Fruit fly (Drosophila melanogaster): ENCODE measurements around the gene CG15211.

The CG15211 gene

DNA sequence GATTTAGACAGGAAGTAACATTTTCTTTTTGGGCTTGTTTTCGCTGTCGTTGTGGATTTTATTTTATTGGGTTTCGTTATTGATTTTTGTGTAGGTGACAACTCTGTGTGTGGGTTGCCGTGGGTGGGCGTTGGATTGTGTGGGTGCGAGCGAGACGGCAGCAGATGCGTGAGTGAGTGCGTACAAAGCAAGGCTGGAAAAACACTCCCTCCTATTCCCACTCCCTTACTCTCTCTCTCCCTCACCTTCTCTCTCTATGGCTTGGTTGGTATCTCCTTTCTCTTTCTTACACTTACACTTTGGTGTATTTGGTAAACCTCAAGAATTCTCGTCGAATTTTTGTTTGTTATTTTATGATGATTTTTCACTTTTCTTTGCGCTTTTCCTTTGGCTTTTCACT, 49.8 kb downstream of the CG15211 start (continued):
- no peak for TF ChIP-seq CG8944 (GFP tag; optimal IDR thresholded peaks at IDR 0.05)
- TF ChIP-seq CG9727 (GFP tag; optimal IDR thresholded peaks at IDR 0.05) = no peak
- TF ChIP-seq CG15479 (GFP tag; optimal IDR thresholded peaks at IDR 0.05) = no peak
- TF ChIP-seq CG6272 (GFP tag; IDR thresholded peaks at IDR 0.05) = no peak
- TF ChIP-seq HLH4C (GFP tag; IDR thresholded peaks at IDR 0.05; ENCODE audit: partially characterized antibody) = no peak
- TF ChIP-seq Vsx1 (GFP tag; optimal IDR thresholded peaks at IDR 0.05) = no peak
- TF ChIP-seq CG15073 (GFP tag; optimal IDR thresholded peaks at IDR 0.05) = no peak
- TF ChIP-seq sens (GFP tag) = peak; percentile 68
- peak; percentile 80 for TF ChIP-seq CG1832 (GFP tag; optimal IDR thresholded peaks at IDR 0.05)

DNA sequence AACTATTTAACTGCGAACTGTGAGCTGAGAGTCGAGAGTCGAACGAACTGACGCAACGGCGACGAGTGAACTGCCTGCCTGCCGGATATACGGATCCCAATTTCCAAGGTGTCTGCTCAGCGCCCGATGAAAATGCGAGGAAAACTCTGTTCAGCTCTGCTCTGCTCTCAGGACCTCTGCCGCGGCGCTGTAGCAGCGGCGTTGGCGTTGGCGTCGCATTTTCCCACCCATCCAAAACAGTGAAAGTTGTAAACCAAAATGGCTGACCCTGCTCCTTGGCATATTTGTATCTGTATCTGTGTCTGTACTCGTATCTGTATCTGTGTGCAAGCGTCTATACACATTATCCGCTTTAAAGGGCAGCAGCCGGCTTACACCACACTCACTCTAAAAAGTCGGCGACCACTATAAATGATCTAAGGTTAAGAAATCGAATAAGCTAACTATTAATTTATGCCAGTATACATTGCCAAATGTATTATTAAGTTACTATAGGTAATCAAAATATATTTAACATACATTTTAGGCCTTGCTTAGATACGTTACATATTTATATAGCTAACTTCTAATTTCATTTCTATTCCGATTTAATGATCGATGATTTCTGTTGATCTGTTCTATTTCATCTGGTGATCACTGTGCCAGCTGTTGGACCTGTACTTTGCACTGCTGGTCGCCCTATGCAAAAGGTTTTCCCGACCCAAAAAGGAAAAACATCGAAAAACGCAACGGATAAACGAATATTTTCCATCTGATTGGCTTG, 50.5 kb downstream of the CG15211 start:
- no peak for TF ChIP-seq CG10321 (GFP tag; IDR thresholded peaks at IDR 0.05)
- TF ChIP-seq kah (GFP tag; optimal IDR thresholded peaks at IDR 0.05) = peak; percentile 43
- TF ChIP-seq vvl (GFP tag; IDR thresholded peaks at IDR 0.05) = peak; percentile 52; the same call in 1 of the 2 replicates
- TF ChIP-seq dpn (GFP tag; optimal IDR thresholded peaks at IDR 0.05) = peak in 1 of 2 experiments; percentile 40
- TF ChIP-seq Hr39 (optimal IDR thresholded peaks at IDR 0.05) = no peak
- no peak for TF ChIP-seq Dip2 (GFP tag; IDR thresholded peaks at IDR 0.05)
- TF ChIP-seq jumu (GFP tag; optimal IDR thresholded peaks at IDR 0.05) = peak; percentile 32
- no peak for TF ChIP-seq D (optimal IDR thresholded peaks at IDR 0.05)
- peak; percentile 76 for TF ChIP-seq D (GFP tag; optimal IDR thresholded peaks at IDR 0.05)
- TF ChIP-seq Adf1 (GFP tag; IDR thresholded peaks at IDR 0.05) = peak; percentile 89
- TF ChIP-seq dm (GFP tag; optimal IDR thresholded peaks at IDR 0.05) = no peak
- peak; percentile 70 for TF ChIP-seq Meics (GFP tag; optimal IDR thresholded peaks at IDR 0.05)
- peak; percentile 30 for TF ChIP-seq CG13123 (GFP tag; optimal IDR thresholded peaks at IDR 0.05)
- TF ChIP-seq CG15011 (GFP tag; optimal IDR thresholded peaks at IDR 0.05) = peak; percentile 60
- no peak for TF ChIP-seq schlank (tag; optimal IDR thresholded peaks at IDR 0.05)
- no peak for TF ChIP-seq CG8089 (GFP tag; optimal IDR thresholded peaks at IDR 0.05)
- TF ChIP-seq sug (tag; optimal IDR thresholded peaks at IDR 0.05) = peak; percentile 18
- peak; percentile 51 for TF ChIP-seq MTF-1 (GFP tag; optimal IDR thresholded peaks at IDR 0.05; ENCODE audit: borderline replicate concordance)
- TF ChIP-seq CG4404 (GFP tag; IDR thresholded peaks at IDR 0.05) = peak; percentile 88
- peak; percentile 48 for TF ChIP-seq ewg (GFP tag; optimal IDR thresholded peaks at IDR 0.05)
- TF ChIP-seq ssp (GFP tag; IDR thresholded peaks at IDR 0.05) = no peak
- TF ChIP-seq crp (GFP tag; optimal IDR thresholded peaks at IDR 0.05) = peak in 1 of 2 experiments; percentile 46
- TF ChIP-seq Atf-2 (GFP tag; optimal IDR thresholded peaks at IDR 0.05) = peak; percentile 13
- TF ChIP-seq CG2199 (GFP tag; IDR thresholded peaks at IDR 0.05) = peak; percentile 56; the same call in 1 of the 3 replicates
- peak; percentile 33 for TF ChIP-seq CG12155 (GFP tag; optimal IDR thresholded peaks at IDR 0.05)
- peak; percentile 56 for TF ChIP-seq E2f1 (GFP tag; IDR thresholded peaks at IDR 0.05)
- no peak for TF ChIP-seq CG34422 (GFP tag; IDR thresholded peaks at IDR 0.05)
- TF ChIP-seq CG10267 (tag; optimal IDR thresholded peaks at IDR 0.05) = peak; percentile 84
- TF ChIP-seq CG12391 (tag; optimal IDR thresholded peaks at IDR 0.05) = peak; percentile 89
- TF ChIP-seq CG10147 (GFP tag; optimal IDR thresholded peaks at IDR 0.05) = peak; percentile 61
- TF ChIP-seq CG17186 (GFP tag; optimal IDR thresholded peaks at IDR 0.05) = peak; percentile 11
- TF ChIP-seq Vsx1 (GFP tag; optimal IDR thresholded peaks at IDR 0.05) = peak; percentile 33
- peak; percentile 15 to 41 for TF ChIP-seq Pdp1 (GFP tag; optimal IDR thresholded peaks at IDR 0.05)
- peak; percentile 66 for TF ChIP-seq gcm (GFP tag; optimal IDR thresholded peaks at IDR 0.05)
- peak in 1 of 2 experiments; percentile 9 for TF ChIP-seq Trl (optimal IDR thresholded peaks at IDR 0.05)
- TF ChIP-seq Trl (GFP tag; optimal IDR thresholded peaks at IDR 0.05) = no peak
- TF ChIP-seq D19A (tag; optimal IDR thresholded peaks at IDR 0.05) = peak; percentile 84
- TF ChIP-seq zen (tag; optimal IDR thresholded peaks at IDR 0.05) = peak; percentile 92
- peak; percentile 54 for TF ChIP-seq ind (GFP tag; optimal IDR thresholded peaks at IDR 0.05)
- TF ChIP-seq CG3065 (GFP tag; optimal IDR thresholded peaks at IDR 0.05) = peak; percentile 24
- peak; percentile 2 for TF ChIP-seq wek (GFP tag; optimal IDR thresholded peaks at IDR 0.05)
